Fruit fly (Drosophila melanogaster) whole organism, wandering third instar larva: ENCODE results near the gene sea.
A peak's percentile ranks its signal among the peaks of the same experiment; 100 is the strongest.

Experiments used
- Abd-B ChIP-seq: fragments of >200 bp; optimal IDR thresholded peaks from 2 replicates; lab custom pipeline; 2017; ENCODE audit warnings: missing biosample characterization, missing genetic modification characterization
- CG32264 ChIP-seq: fragments of 200-800 bp; sonication (Bioruptor generic); optimal IDR thresholded peaks from 2 replicates; lab custom pipeline; 2016; ENCODE audit warnings: missing biosample characterization, missing genetic modification characterization
- CG9705 ChIP-seq: fragments of 200-800 bp; sonication (Bioruptor generic); optimal IDR thresholded peaks from 2 replicates; lab custom pipeline; 2018; ENCODE audit warnings: missing biosample characterization, mild to moderate bottlenecking, missing genetic modification characterization
- CrebA ChIP-seq: fragments of 200-800 bp; sonication (Bioruptor generic); optimal IDR thresholded peaks from 2 replicates; lab custom pipeline; 2016; ENCODE audit warnings: missing biosample characterization, mild to moderate bottlenecking, missing genetic modification characterization, borderline replicate concordance
- Dfd ChIP-seq: fragments of >200 bp; optimal IDR thresholded peaks from 2 replicates; lab custom pipeline; 2017; ENCODE audit warnings: missing biosample characterization, missing genetic modification characterization
- GATAd ChIP-seq: sonication (Bioruptor generic); optimal IDR thresholded peaks from 2 replicates; lab custom pipeline; 2016; ENCODE audit warnings: missing biosample characterization, missing genetic modification characterization
- HLH106 ChIP-seq: fragments of 200-800 bp; optimal IDR thresholded peaks from 3 replicates; lab custom pipeline; 2019; ENCODE audit warnings: missing biosample characterization, mild to moderate bottlenecking, missing genetic modification characterization, moderate library complexity
- Hnf4 ChIP-seq: fragments of 200-800 bp; sonication (Bioruptor generic); optimal IDR thresholded peaks from 2 replicates; lab custom pipeline; 2016; ENCODE audit warnings: missing biosample characterization, mild to moderate bottlenecking, missing genetic modification characterization
- Hr78 ChIP-seq: fragments of >200 bp; optimal IDR thresholded peaks from 2 replicates; lab custom pipeline; 2017; ENCODE audit warnings: missing biosample characterization, missing genetic modification characterization
- Hr83 ChIP-seq: fragments of 200-300 bp; sonication (Bioruptor generic); optimal IDR thresholded peaks from 2 replicates; lab custom pipeline; 2016; ENCODE audit warnings: missing biosample characterization, mild to moderate bottlenecking, missing genetic modification characterization, moderate library complexity; ENCODE audit not compliant: poor library complexity, severe bottlenecking
- Jra ChIP-seq: sonication (Bioruptor generic); optimal IDR thresholded peaks from 2 replicates; lab custom pipeline; 2016; ENCODE audit warnings: missing biosample characterization, missing genetic modification characterization
- Mio ChIP-seq: sonication (Bioruptor generic); optimal IDR thresholded peaks from 2 replicates; lab custom pipeline; 2016; ENCODE audit warnings: missing biosample characterization, missing genetic modification characterization
- Myc ChIP-seq: fragments of >200 bp; optimal IDR thresholded peaks from 2 replicates; lab custom pipeline; 2017
- N ChIP-seq: fragments of >200 bp; optimal IDR thresholded peaks from 2 replicates; lab custom pipeline; 2018; ENCODE audit warnings: missing biosample characterization, missing external identifiers, missing genetic modification characterization
- OdsH ChIP-seq: fragments of 200-800 bp; sonication (Bioruptor generic); optimal IDR thresholded peaks from 2 replicates; lab custom pipeline; 2016; ENCODE audit warnings: missing biosample characterization, mild to moderate bottlenecking, missing genetic modification characterization
- Sp1 ChIP-seq: fragments of 200-800 bp; sonication (Bioruptor generic); optimal IDR thresholded peaks from 3 replicates; lab custom pipeline; 2019; ENCODE audit warnings: missing biosample characterization, mild to moderate bottlenecking, missing genetic modification characterization, moderate library complexity
- Vsx2 ChIP-seq: fragments of 200-300, 225-300 bp; sonication (Bioruptor generic); optimal IDR thresholded peaks from 2 replicates; lab custom pipeline; 2018; ENCODE audit warnings: missing biosample characterization, missing genetic modification characterization; ENCODE audit not compliant: partially characterized antibody
- br ChIP-seq: fragments of 200-800 bp; sonication (Bioruptor generic); optimal IDR thresholded peaks from 2 replicates; lab custom pipeline; 2016; ENCODE audit warnings: missing biosample characterization, missing genetic modification characterization
- brk ChIP-seq: fragments of 200-800 bp; sonication (Bioruptor generic); optimal IDR thresholded peaks from 2 replicates; lab custom pipeline; 2016; ENCODE audit warnings: missing biosample characterization, mild to moderate bottlenecking, missing genetic modification characterization
- dl ChIP-seq, 2 experiments: fragments of 175-275, 200-275 bp in 1 of 2; fragments of 200-275 bp in 1 of 2; sonication (Bioruptor generic); optimal IDR thresholded peaks; lab custom pipeline; 2018; ENCODE audit warnings: mild to moderate bottlenecking in 2 of 2, missing biosample characterization in 2 of 2, missing genetic modification characterization in 2 of 2, moderate library complexity in 2 of 2; ENCODE audit not compliant: partially characterized antibody in 2 of 2, insufficient read depth in 1 of 2
- dmrt93B ChIP-seq: fragments of 200-800 bp; sonication (Bioruptor generic); optimal IDR thresholded peaks from 2 replicates; lab custom pipeline; 2018; ENCODE audit warnings: missing biosample characterization, mild to moderate bottlenecking, missing genetic modification characterization
- dsf ChIP-seq: sonication (Bioruptor generic); optimal IDR thresholded peaks from 2 replicates; lab custom pipeline; 2016; ENCODE audit warnings: missing biosample characterization, missing genetic modification characterization, borderline replicate concordance
- ey ChIP-seq: fragments of 200-800 bp; sonication (Bioruptor generic); optimal IDR thresholded peaks from 2 replicates; lab custom pipeline; 2016; ENCODE audit warnings: missing biosample characterization, missing genetic modification characterization
- foxo ChIP-seq, 2 experiments: fragments of 200-800 bp; sonication (Bioruptor generic); optimal IDR thresholded peaks; 2 replicates in 1 of 2; 3 replicates in 1 of 2; lab custom pipeline; 2016 to 2017; ENCODE audit warnings: missing biosample characterization in 2 of 2, missing genetic modification characterization in 2 of 2
- fru ChIP-seq: fragments of 200-800 bp; sonication (Bioruptor generic); optimal IDR thresholded peaks from 3 replicates; lab custom pipeline; 2016; ENCODE audit warnings: missing biosample characterization, mild to moderate bottlenecking, missing genetic modification characterization
- h ChIP-seq: fragments of 200-800 bp; sonication (Bioruptor generic); optimal IDR thresholded peaks from 3 replicates; lab custom pipeline; 2016; ENCODE audit warnings: missing biosample characterization, mild to moderate bottlenecking, missing genetic modification characterization
- jim ChIP-seq: fragments of 175-275, 200-325 bp; sonication (Bioruptor generic); optimal IDR thresholded peaks from 2 replicates; lab custom pipeline; 2016; ENCODE audit warnings: missing biosample characterization, mild to moderate bottlenecking, missing genetic modification characterization
- lola ChIP-seq: fragments of >200 bp; optimal IDR thresholded peaks from 2 replicates; lab custom pipeline; 2017; ENCODE audit warnings: missing biosample characterization, missing genetic modification characterization
- psq ChIP-seq: fragments of 200-800 bp; sonication (Bioruptor generic); optimal IDR thresholded peaks from 3 replicates; lab custom pipeline; 2017; ENCODE audit warnings: missing biosample characterization, mild to moderate bottlenecking, missing genetic modification characterization, moderate library complexity
- rgr ChIP-seq: fragments of 200-800 bp; sonication (Bioruptor generic); optimal IDR thresholded peaks from 3 replicates; lab custom pipeline; 2016; ENCODE audit warnings: missing biosample characterization, mild to moderate bottlenecking, missing genetic modification characterization
- sage ChIP-seq: fragments of 200-800 bp; sonication (Bioruptor generic); optimal IDR thresholded peaks from 2 replicates; lab custom pipeline; 2016; ENCODE audit warnings: missing biosample characterization, mild to moderate bottlenecking, missing genetic modification characterization
- sv ChIP-seq: fragments of 200-800 bp; sonication (Bioruptor generic); optimal IDR thresholded peaks from 3 replicates; lab custom pipeline; 2016; ENCODE audit warnings: missing biosample characterization, missing genetic modification characterization
- tai ChIP-seq: sonication (Bioruptor generic); optimal IDR thresholded peaks from 2 replicates; lab custom pipeline; 2016; ENCODE audit warnings: missing biosample characterization, missing genetic modification characterization
- usp ChIP-seq: fragments of >200 bp; optimal IDR thresholded peaks from 2 replicates; lab custom pipeline; 2017; ENCODE audit warnings: missing biosample characterization, missing genetic modification characterization
- woc ChIP-seq: sonication (Bioruptor generic); optimal IDR thresholded peaks from 2 replicates; lab custom pipeline; 2016; ENCODE audit warnings: missing biosample characterization, mild to moderate bottlenecking, missing genetic modification characterization

sea gene

DNA sequence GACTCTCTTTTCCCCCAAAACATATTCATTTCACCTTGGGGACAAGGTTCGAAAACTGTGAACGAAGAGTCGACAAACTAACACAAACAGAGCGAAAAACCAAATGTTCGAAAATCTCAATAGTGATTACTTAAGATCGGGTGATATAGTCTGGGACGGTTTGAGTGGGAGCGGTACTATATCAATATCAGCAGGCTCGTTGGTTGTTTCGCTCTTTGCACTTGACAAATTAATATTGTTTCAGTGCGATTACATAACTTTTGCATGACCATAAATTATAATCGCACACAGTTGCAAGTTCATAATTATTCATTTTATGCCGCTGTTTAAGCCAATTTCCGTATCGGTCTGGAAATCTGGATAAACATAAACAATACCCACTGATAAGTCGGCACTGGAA lies 5.2 kb downstream of the sea start:
- TF ChIP-seq Dfd (no peak), OdsH (no peak), Mio (GFP tag; lab: Kevin White, UChicago) (no peak), dmrt93B (GFP tag; lab: Kevin White, UChicago) (no peak), Hnf4 (GFP tag; lab: Kevin White, UChicago) (no peak), jim (no peak), brk (no peak), Hr83 (GFP tag; lab: Kevin White, UChicago) (no peak), Abd-B (GFP tag; lab: Kevin White, UChicago) (no peak)

DNA sequence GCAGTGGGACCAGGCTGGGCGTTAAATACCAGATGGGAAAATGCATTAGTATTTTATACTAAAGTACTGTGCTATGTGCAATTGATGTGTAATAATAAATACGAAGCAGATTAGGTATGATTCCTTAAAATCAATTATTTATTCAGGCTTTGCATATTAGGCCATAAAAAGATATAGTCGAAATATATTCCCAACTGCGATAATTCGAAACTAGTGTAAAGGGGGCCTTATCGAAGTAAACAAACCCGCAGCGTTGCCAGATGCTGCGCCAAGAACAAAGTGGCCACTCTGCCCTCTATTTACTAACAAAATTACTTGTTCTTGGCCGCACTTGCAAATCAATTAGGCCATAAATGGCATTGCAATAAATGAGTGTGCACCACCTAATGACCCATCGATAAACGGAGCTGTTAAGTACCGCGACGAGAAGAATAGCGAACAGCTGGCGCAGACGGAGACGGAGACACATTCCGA lies 9.3 kb downstream of the sea start, which contains the start of gene CG10898:
Gene CG10898 (plus strand): TSS at position 285 of the 474 bp plus-strand sequence.
- peak; percentile 62 for TF ChIP-seq br (GFP tag; lab: Kevin White, UChicago)
- peak; percentile 79 for TF ChIP-seq h (GFP tag; lab: Kevin White, UChicago)
- no peak for TF ChIP-seq Hr78 (GFP tag; lab: Kevin White, UChicago)
- peak; percentile 65 for TF ChIP-seq OdsH
- TF ChIP-seq Vsx2 (GFP tag; lab: Kevin White, UChicago) = peak; percentile 83
- no peak for TF ChIP-seq sage (GFP tag; lab: Kevin White, UChicago)
- peak; percentile 24 for TF ChIP-seq GATAd
- no peak for TF ChIP-seq N (GFP tag; lab: Kevin White, UChicago)
- TF ChIP-seq sv = peak; percentile 71
- no peak for TF ChIP-seq CrebA (GFP tag; lab: Kevin White, UChicago)
- peak; percentile 69 for TF ChIP-seq woc (GFP tag; lab: Kevin White, UChicago)
- peak; percentile 68 for TF ChIP-seq Jra (GFP tag; lab: Kevin White, UChicago)
- TF ChIP-seq fru (GFP tag; lab: Kevin White, UChicago) = peak; percentile 99
- TF ChIP-seq jim = no peak
- TF ChIP-seq Hnf4 (GFP tag; lab: Kevin White, UChicago) = peak; percentile 83
- peak; percentile 35 for TF ChIP-seq dmrt93B (GFP tag; lab: Kevin White, UChicago)
- TF ChIP-seq brk = peak; percentile 60
- peak in 1 of 2 experiments; percentile 52 for TF ChIP-seq dl (GFP tag; optimal IDR thresholded peaks at IDR 0.05; lab: Kevin White, UChicago; ENCODE audit: insufficient read depth in 1 of 2, partially characterized antibody in 2 of 2)
- TF ChIP-seq HLH106 = peak; percentile 78
- no peak for TF ChIP-seq usp (GFP tag; lab: Kevin White, UChicago)
- peak; percentile 77 for TF ChIP-seq ey (GFP tag; lab: Kevin White, UChicago)
- peak; percentile 82 for TF ChIP-seq tai
- peak; percentile 56 for TF ChIP-seq Sp1
- TF ChIP-seq CG32264 (GFP tag; lab: Kevin White, UChicago) = no peak
- TF ChIP-seq Myc = no peak
- TF ChIP-seq Abd-B (GFP tag; lab: Kevin White, UChicago) = no peak
- peak; percentile 79 for TF ChIP-seq rgr (GFP tag; lab: Kevin White, UChicago)
- TF ChIP-seq dsf (GFP tag; lab: Kevin White, UChicago) = peak; percentile 59
- TF ChIP-seq Dfd = no peak
- TF ChIP-seq foxo (GFP tag; optimal IDR thresholded peaks at IDR 0.05; lab: Kevin White, UChicago) = peak in 1 of 2 experiments; percentile 82
- TF ChIP-seq Hr83 (GFP tag; lab: Kevin White, UChicago) = peak; percentile 58
- TF ChIP-seq lola (GFP tag; lab: Kevin White, UChicago) = no peak
- peak; percentile 59 for TF ChIP-seq psq (GFP tag; lab: Kevin White, UChicago)
- peak; percentile 36 for TF ChIP-seq CG9705 (GFP tag; lab: Kevin White, UChicago)

DNA sequence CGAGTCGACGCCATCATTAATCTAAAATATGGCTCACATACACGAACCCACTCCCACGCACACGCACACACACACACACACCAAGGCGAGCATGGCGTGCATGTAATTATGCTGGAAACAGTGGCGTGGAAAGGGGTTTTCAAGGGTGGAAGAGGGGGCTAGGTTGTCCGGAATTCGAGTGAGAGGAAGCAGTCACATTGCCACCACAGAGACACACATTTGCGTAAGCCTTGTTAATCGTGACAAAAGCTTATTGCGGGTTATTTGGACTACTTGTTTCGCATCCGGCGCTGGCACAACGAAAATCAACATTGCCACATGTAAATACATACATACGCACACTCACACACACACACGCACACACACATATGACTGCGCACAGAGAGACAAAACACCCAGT lies 11.9 kb downstream of the sea start:
- TF ChIP-seq Dfd = peak; percentile 88
- no peak for TF ChIP-seq br (GFP tag; lab: Kevin White, UChicago)

DNA sequence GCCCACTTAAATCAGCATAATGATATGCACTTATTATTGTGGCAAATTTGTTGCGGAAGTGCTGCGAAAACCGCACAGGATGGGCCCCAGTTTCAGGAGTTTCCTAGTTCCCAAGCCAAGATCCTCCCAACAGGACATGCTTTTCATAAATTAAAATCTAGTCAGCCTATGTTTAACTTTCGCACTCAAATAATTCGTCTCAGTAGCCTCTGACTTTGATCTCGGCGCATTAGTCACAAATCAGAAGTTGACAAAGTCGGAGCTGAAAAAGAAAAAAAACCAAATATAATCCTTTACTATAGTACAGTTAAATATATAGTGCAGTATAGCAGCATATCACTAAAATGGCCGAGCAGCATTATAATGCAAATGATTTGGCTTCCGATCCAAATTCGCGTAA lies 13.0 kb downstream of the sea start, which contains the start of gene CG14708:
Gene CG14708 (plus strand): TSS at position 301 of the 400 bp plus-strand sequence.
- TF ChIP-seq br (GFP tag; lab: Kevin White, UChicago) = no peak
- no peak for TF ChIP-seq CG32264 (GFP tag; lab: Kevin White, UChicago)
- no peak for TF ChIP-seq dl (GFP tag; optimal IDR thresholded peaks at IDR 0.05; lab: Kevin White, UChicago; ENCODE audit: insufficient read depth in 1 of 2, partially characterized antibody in 2 of 2)
- TF ChIP-seq dmrt93B (GFP tag; lab: Kevin White, UChicago) = no peak
- TF ChIP-seq tai = no peak
- TF ChIP-seq lola (GFP tag; lab: Kevin White, UChicago) = no peak
- no peak for TF ChIP-seq psq (GFP tag; lab: Kevin White, UChicago)
- no peak for TF ChIP-seq N (GFP tag; lab: Kevin White, UChicago)
- TF ChIP-seq ey (GFP tag; lab: Kevin White, UChicago) = no peak
- TF ChIP-seq sv = no peak
- no peak for TF ChIP-seq Hr83 (GFP tag; lab: Kevin White, UChicago)
- TF ChIP-seq, all 38 proteins: peak for 0
